Worm (Caenorhabditis elegans) whole organism, mixed stage, embryonic: ENCODE results near the gene C35A5.4.

ENCODE experiments used
- bed-3 ChIP-seq: fragments of 200-800 bp; sonication (Bioruptor generic); optimal IDR thresholded peaks from 3 replicates; lab custom pipeline; 2018; ENCODE audit warnings: mild to moderate bottlenecking, missing genetic modification characterization, moderate library complexity, missing compliant biosample characterization
- blmp-1 ChIP-seq: fragments of 150-350 bp; optimal IDR thresholded peaks from 2 replicates; lab custom pipeline; 2014; ENCODE audit warnings: missing biosample characterization, missing genetic modification characterization
- ces-1 ChIP-seq: fragments of 150-350 bp; optimal IDR thresholded peaks from 2 replicates; lab custom pipeline; 2014; ENCODE audit warnings: missing biosample characterization, missing genetic modification reagents, missing genetic modification characterization
- elt-1 ChIP-seq: sonication (generic microtip); optimal IDR thresholded peaks from 2 replicates; lab custom pipeline; 2017; ENCODE audit warnings: missing genetic modification characterization, mild to moderate bottlenecking, missing compliant biosample characterization, antibody characterized with exemption, moderate library complexity, borderline replicate concordance; ENCODE audit not compliant: insufficient read depth
- hlh-1 ChIP-seq: fragments of 150-350 bp; optimal IDR thresholded peaks from 2 replicates; lab custom pipeline; 2014; ENCODE audit warnings: missing biosample characterization, missing genetic modification reagents, missing genetic modification characterization
- lsy-2 ChIP-seq: fragments of 150-350 bp; optimal IDR thresholded peaks from 2 replicates; lab custom pipeline; 2014; ENCODE audit warnings: missing biosample characterization, missing genetic modification characterization
- mab-5 ChIP-seq: fragments of 150-350 bp; optimal IDR thresholded peaks from 2 replicates; lab custom pipeline; 2014; ENCODE audit warnings: missing biosample characterization, missing genetic modification characterization
- mep-1 ChIP-seq: fragments of 150-350 bp; optimal IDR thresholded peaks from 2 replicates; lab custom pipeline; 2017; ENCODE audit warnings: missing biosample characterization, missing genetic modification reagents, missing genetic modification characterization, inconsistent platforms
- nhr-12 ChIP-seq: fragments of 150-350 bp; optimal IDR thresholded peaks from 2 replicates; lab custom pipeline; 2014; ENCODE audit warnings: missing biosample characterization, missing genetic modification characterization
- nhr-237 ChIP-seq: fragments of 150-350 bp; optimal IDR thresholded peaks from 2 replicates; lab custom pipeline; 2014; ENCODE audit warnings: missing biosample characterization, missing genetic modification characterization
- nhr-28 ChIP-seq: fragments of 150-350 bp; optimal IDR thresholded peaks from 2 replicates; lab custom pipeline; 2014; ENCODE audit warnings: missing biosample characterization, missing genetic modification characterization
- nhr-76 ChIP-seq: sonication (generic microtip); optimal IDR thresholded peaks from 2 replicates; lab custom pipeline; 2017; ENCODE audit warnings: missing biosample characterization, missing genetic modification characterization
- snpc-4 ChIP-seq: fragments of 150-350 bp; optimal IDR thresholded peaks from 2 replicates; lab custom pipeline; 2014; ENCODE audit warnings: missing biosample characterization, missing genetic modification characterization
- unc-62 ChIP-seq: fragments of 150-350 bp; optimal IDR thresholded peaks from 2 replicates; lab custom pipeline; 2014; ENCODE audit warnings: missing biosample characterization, missing genetic modification reagents, missing genetic modification characterization

- TF ChIP-seq nhr-28, result no peak
- TF ChIP-seq nhr-12 (tag; lab: Kevin White, UChicago), result no peak
- no peak for TF ChIP-seq mab-5
- TF ChIP-seq elt-1 (tag; lab: Kevin White, UChicago), result no peak
- no peak for TF ChIP-seq unc-62 (GFP tag; lab: Kevin White, UChicago)
- no peak for TF ChIP-seq ces-1 (GFP tag; lab: Kevin White, UChicago)
- TF ChIP-seq hlh-1, result no peak
- TF ChIP-seq mep-1 (tag; lab: Kevin White, UChicago), result no peak
- no peak for TF ChIP-seq blmp-1 (tag; lab: Kevin White, UChicago)
- TF ChIP-seq nhr-76 (tag; lab: Kevin White, UChicago), result no peak
- TF ChIP-seq nhr-237, result no peak
- no peak for TF ChIP-seq snpc-4
- no peak for TF ChIP-seq bed-3
- no peak for TF ChIP-seq lsy-2 (tag; lab: Kevin White, UChicago)
Measured at ce11 chrV:10475421-10475820, 21.4 kb upstream of the C35A5.4 start.
